Worm (Caenorhabditis elegans): Measurements from ENCODE around the gene C35B8.3.

DNA sequence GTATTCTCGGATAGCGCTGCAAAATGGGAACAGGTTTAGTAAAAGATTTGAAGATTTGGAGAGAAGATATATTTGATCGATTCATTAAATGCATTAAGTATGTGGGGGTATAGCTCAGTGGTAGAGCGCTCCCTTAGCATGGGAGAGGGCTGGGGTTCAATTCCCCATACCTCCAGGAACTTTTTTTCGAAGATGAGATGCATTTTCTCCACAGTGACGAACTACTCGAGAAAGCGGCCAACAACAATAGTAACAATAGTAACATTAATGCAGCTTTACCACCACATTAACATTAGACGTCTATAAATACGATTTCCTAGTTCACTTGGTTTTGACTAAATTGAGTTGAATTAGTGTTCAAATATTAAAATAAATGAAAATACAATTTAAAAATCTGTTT, 24.0 kb downstream of the C35B8.3 start:
- TF ChIP-seq nhr-12 (tag; optimal IDR thresholded peaks at IDR 0.05): no peak
- no peak for TF ChIP-seq ama-1 (optimal IDR thresholded peaks at IDR 0.05)
- no peak for TF ChIP-seq mdl-1 (tag; optimal IDR thresholded peaks at IDR 0.05)
- no peak for TF ChIP-seq nhr-10 (tag; optimal IDR thresholded peaks at IDR 0.05)
- no peak for TF ChIP-seq nhr-11 (tag; optimal IDR thresholded peaks at IDR 0.05)
- no peak for TF ChIP-seq ceh-16 (tag; optimal IDR thresholded peaks at IDR 0.05)
- TF ChIP-seq zag-1 (tag; optimal IDR thresholded peaks at IDR 0.05): no peak
- no peak for TF ChIP-seq ztf-4 (tag; optimal IDR thresholded peaks at IDR 0.05)
- TF ChIP-seq skn-1 (tag; optimal IDR thresholded peaks at IDR 0.05): no peak
- TF ChIP-seq ztf-11 (tag; optimal IDR thresholded peaks at IDR 0.05): no peak
- no peak for TF ChIP-seq ceh-82 (tag; optimal IDR thresholded peaks at IDR 0.05)
- TF ChIP-seq mbf-1 (tag; optimal IDR thresholded peaks at IDR 0.05): no peak
- no peak for TF ChIP-seq F13H6.1 (tag; optimal IDR thresholded peaks at IDR 0.05)
- TF ChIP-seq nhr-237 (tag; optimal IDR thresholded peaks at IDR 0.05): no peak

All from whole organism, L2 larva.